Worm (Caenorhabditis elegans) whole organism, midembryonic: ENCODE data around the gene bre-3.

ENCODE experiments used
- flt-1 ChIP-seq: fragments of 200-800 bp; sonication (Bioruptor generic); IDR thresholded peaks from 2 replicates; pipeline ENCODE4 v1.3.6; 2022; ENCODE audit warnings: missing genetic modification characterization, missing compliant biosample characterization
- med-1 ChIP-seq: sonication (generic microtip); optimal IDR thresholded peaks from 2 replicates; lab custom pipeline; 2017; ENCODE audit warnings: missing genetic modification characterization, mild to moderate bottlenecking, missing compliant biosample characterization, antibody characterized with exemption, missing genetic modification reagents; ENCODE audit not compliant: insufficient read depth
- ref-1 ChIP-seq: fragments of 200-800 bp; sonication (Bioruptor generic); conservative IDR thresholded peaks from 2 replicates; pipeline ENCODE4 v1.3.6; 2022; ENCODE audit warnings: missing genetic modification reagents, missing genetic modification characterization, missing compliant biosample characterization
- tab-1 ChIP-seq: fragments of 200-800 bp; sonication (Bioruptor generic); IDR thresholded peaks from 2 replicates; pipeline ENCODE4 v1.3.6; 2022; ENCODE audit warnings: missing genetic modification characterization, missing compliant biosample characterization
- ztf-29 ChIP-seq: fragments of 200-800 bp; sonication (Bioruptor generic); IDR thresholded peaks from 2 replicates; pipeline ENCODE4 v1.3.6; 2022; ENCODE audit warnings: missing genetic modification reagents, missing genetic modification characterization, missing compliant biosample characterization

DNA sequence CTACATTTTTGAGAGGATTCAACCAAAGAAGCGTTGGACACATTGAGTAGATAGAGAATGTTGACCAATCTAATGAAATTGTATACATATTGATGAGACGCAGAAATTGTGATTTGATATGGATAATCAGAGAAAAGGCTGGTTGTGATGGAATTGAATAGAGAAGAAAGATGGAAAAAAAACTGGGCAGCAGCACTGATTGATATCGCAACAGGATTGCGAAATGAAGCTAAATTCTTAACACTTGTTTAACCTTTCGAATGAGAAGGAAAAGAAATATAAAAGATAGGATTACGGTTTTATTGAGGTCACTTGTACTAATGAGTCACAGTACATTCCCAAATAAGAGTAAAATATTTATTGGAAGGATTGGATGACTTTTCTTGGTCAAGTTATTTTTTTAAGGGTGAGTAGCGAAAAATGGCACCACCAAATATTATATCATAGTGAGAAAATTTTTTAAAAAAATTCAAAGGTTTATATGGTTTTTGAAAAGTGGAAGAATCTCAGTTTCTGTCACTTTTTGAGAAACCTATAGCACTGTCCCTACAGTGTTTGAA, 17.0 kb upstream of the bre-3 start:
- TF ChIP-seq tab-1 (GFP tag; lab: Robert Waterston, UW) (no peak), flt-1 (GFP tag; lab: Robert Waterston, UW) (no peak), med-1 (GFP tag; lab: Kevin White, UChicago) (no peak), ref-1 (GFP tag; lab: Robert Waterston, UW) (no peak), ztf-29 (GFP tag; lab: Robert Waterston, UW) (no peak)
